Worm (Caenorhabditis elegans): Measurements from ENCODE around the gene fbxb-105.

ce11 chrII:2797951-2798350 is 27.3 kb upstream of the fbxb-105 start:
- TF ChIP-seq fkh-10 (GFP tag; optimal IDR thresholded peaks at IDR 0.05) (no peak), Y5F2A.4 (GFP tag; optimal IDR thresholded peaks at IDR 0.05) (no peak), ceh-32 (tag; optimal IDR thresholded peaks at IDR 0.05; ENCODE audit: poor library complexity) (no peak), tra-1 (GFP tag; IDR thresholded peaks at IDR 0.05) (no peak), dmd-9 (GFP tag; IDR thresholded peaks at IDR 0.05) (no peak), attf-4 (tag; optimal IDR thresholded peaks at IDR 0.05) (no peak), unc-130 (GFP tag; optimal IDR thresholded peaks at IDR 0.05) (no peak), lin-1 (GFP tag; IDR thresholded peaks at IDR 0.05) (no peak)
